Fruit fly (Drosophila melanogaster) whole organism, embryonic: ENCODE measurements around the gene CG12990.
A peak's percentile ranks its signal among the peaks of the same experiment; 100 is the strongest.

Experiments used
- Asciz ChIP-seq: fragments of 200-800 bp; sonication (Bioruptor generic); optimal IDR thresholded peaks from 2 replicates; lab custom pipeline; 2017; ENCODE audit warnings: missing biosample characterization, mild to moderate bottlenecking, missing genetic modification characterization, missing genetic modification reagents
- Bdp1 ChIP-seq: fragments of 200-800 bp; sonication (Bioruptor generic); optimal IDR thresholded peaks from 3 replicates; lab custom pipeline; 2016; ENCODE audit warnings: missing biosample characterization, missing genetic modification characterization
- Blimp-1 ChIP-seq: fragments of 200-800 bp; sonication (Bioruptor generic); optimal IDR thresholded peaks from 3 replicates; lab custom pipeline; 2018; ENCODE audit warnings: missing biosample characterization, missing genetic modification characterization, mild to moderate bottlenecking, moderate library complexity, missing genetic modification reagents
- CG10209 ChIP-seq: fragments of 200-800 bp; sonication (Bioruptor generic); optimal IDR thresholded peaks from 3 replicates; lab custom pipeline; 2017; ENCODE audit warnings: missing biosample characterization, mild to moderate bottlenecking, missing genetic modification characterization, missing genetic modification reagents
- CG10366 ChIP-seq: fragments of 200-800 bp; sonication (Bioruptor generic); IDR thresholded peaks from 2 replicates; pipeline ENCODE4 v1.3.6; 2022; ENCODE audit warnings: missing biosample characterization, missing genetic modification characterization
- CG10979 ChIP-seq: fragments of 200-800 bp; sonication (Bioruptor generic); optimal IDR thresholded peaks from 2 replicates; lab custom pipeline; 2018; ENCODE audit warnings: missing biosample characterization, mild to moderate bottlenecking, missing genetic modification characterization, moderate library complexity
- CG11456 ChIP-seq: fragments of 200-800 bp; sonication (Bioruptor generic); IDR thresholded peaks from 3 replicates; pipeline ENCODE4 v1.3.6; 2022; ENCODE audit warnings: missing biosample characterization, missing genetic modification characterization
- CG11504 ChIP-seq: fragments of 200-800 bp; sonication (Bioruptor generic); optimal IDR thresholded peaks from 3 replicates; lab custom pipeline; 2019; ENCODE audit warnings: missing biosample characterization, mild to moderate bottlenecking, missing genetic modification characterization, moderate library complexity
- CG15514 ChIP-seq: fragments of 200-800 bp; sonication (Bioruptor generic); optimal IDR thresholded peaks from 3 replicates; lab custom pipeline; 2017; ENCODE audit warnings: missing biosample characterization, missing genetic modification characterization, mild to moderate bottlenecking, moderate library complexity, missing genetic modification reagents
- CG17361 ChIP-seq: fragments of 200-800 bp; sonication (Bioruptor generic); IDR thresholded peaks from 3 replicates; pipeline ENCODE4 v1.3.6; 2022; ENCODE audit warnings: missing biosample characterization, missing genetic modification characterization
- CG18262 ChIP-seq: fragments of 200-800 bp; optimal IDR thresholded peaks from 3 replicates; lab custom pipeline; 2019; ENCODE audit warnings: missing biosample characterization, mild to moderate bottlenecking, missing genetic modification characterization, moderate library complexity
- CG2678 ChIP-seq: fragments of 200-800 bp; sonication (Bioruptor generic); optimal IDR thresholded peaks from 3 replicates; lab custom pipeline; 2019; ENCODE audit warnings: missing biosample characterization, mild to moderate bottlenecking, missing genetic modification characterization, moderate library complexity
- CG31224 ChIP-seq: fragments of 200-800 bp; sonication (Bioruptor generic); IDR thresholded peaks from 2 replicates; pipeline ENCODE4 v1.3.6; 2022; ENCODE audit warnings: missing biosample characterization, missing genetic modification characterization
- CG4360 ChIP-seq: fragments of 200-800 bp; sonication (Bioruptor generic); IDR thresholded peaks from 2 replicates; pipeline ENCODE4 v1.3.6; 2022; ENCODE audit warnings: missing biosample characterization, missing genetic modification characterization
- CG5245 ChIP-seq: fragments of 200-800 bp; sonication (Bioruptor generic); optimal IDR thresholded peaks from 3 replicates; lab custom pipeline; 2016; ENCODE audit warnings: missing biosample characterization, missing genetic modification characterization
- CG9876 ChIP-seq: fragments of 200-800 bp; sonication (Bioruptor generic); optimal IDR thresholded peaks from 2 replicates; lab custom pipeline; 2016; ENCODE audit warnings: missing biosample characterization, missing genetic modification characterization
- CTCF ChIP-seq: fragments of 200-800 bp; sonication (Bioruptor generic); optimal IDR thresholded peaks from 2 replicates; lab custom pipeline; 2017; ENCODE audit warnings: missing biosample characterization, mild to moderate bottlenecking, missing genetic modification characterization, moderate library complexity
- D19A ChIP-seq: fragments of 200-800 bp; optimal IDR thresholded peaks from 3 replicates; lab custom pipeline; 2019; ENCODE audit warnings: missing biosample characterization, mild to moderate bottlenecking, missing genetic modification characterization, moderate library complexity
- Fer3 ChIP-seq: fragments of 200-800 bp; sonication (Bioruptor generic); optimal IDR thresholded peaks from 2 replicates; lab custom pipeline; 2018; ENCODE audit warnings: missing biosample characterization, mild to moderate bottlenecking, missing genetic modification characterization, moderate library complexity
- GATAe ChIP-seq: fragments of 200-800 bp; sonication (Bioruptor generic); conservative IDR thresholded peaks from 2 replicates; pipeline ENCODE4 v1.3.6; 2022; ENCODE audit warnings: missing biosample characterization, missing genetic modification characterization
- Jarid2 ChIP-seq: fragments of 200-800 bp; sonication (Bioruptor generic); optimal IDR thresholded peaks from 3 replicates; lab custom pipeline; 2017; ENCODE audit warnings: mild to moderate bottlenecking, missing biosample characterization, missing genetic modification reagents, missing genetic modification characterization
- Med ChIP-seq: fragments of 200-800 bp; sonication (Bioruptor generic); peaks from one replicate; lab custom pipeline; 2016; ENCODE audit warnings: missing biosample characterization, missing genetic modification characterization, mild to moderate bottlenecking, inconsistent platforms, moderate library complexity
- Oaz ChIP-seq: fragments of 200-800 bp; sonication (Bioruptor generic); IDR thresholded peaks from 2 replicates; pipeline ENCODE4 v1.3.6; 2022; ENCODE audit warnings: missing biosample characterization, missing genetic modification characterization
- Opbp ChIP-seq: fragments of 200-800 bp; sonication (Bioruptor generic); IDR thresholded peaks from 3 replicates; pipeline ENCODE4 v1.3.6; 2022; ENCODE audit warnings: missing biosample characterization, missing genetic modification characterization; ENCODE audit not compliant: partially characterized antibody
- Usf ChIP-seq: fragments of 200-800 bp; sonication (Bioruptor generic); optimal IDR thresholded peaks from 2 replicates; lab custom pipeline; 2017; ENCODE audit warnings: missing genotype, missing biosample characterization, missing genetic modification characterization
- br ChIP-seq: fragments of >200 bp; optimal IDR thresholded peaks from 2 replicates; lab custom pipeline; 2017
- bsh ChIP-seq, 2 experiments: fragments of 200-800 bp; sonication (Bioruptor generic); optimal IDR thresholded peaks; 2 replicates each; lab custom pipeline; 2017 to 2018; ENCODE audit warnings: mild to moderate bottlenecking in 2 of 2, missing biosample characterization in 2 of 2, missing genetic modification characterization in 2 of 2, moderate library complexity in 1 of 2
- btn ChIP-seq: fragments of 200-800 bp; sonication (Bioruptor generic); optimal IDR thresholded peaks from 2 replicates; lab custom pipeline; 2016; ENCODE audit warnings: missing biosample characterization, missing genetic modification characterization
- croc ChIP-seq: fragments of 200-800 bp; sonication (Bioruptor generic); conservative IDR thresholded peaks from 3 replicates; pipeline ENCODE4 v1.3.6; 2022; ENCODE audit warnings: missing biosample characterization, missing genetic modification characterization
- exex ChIP-seq: fragments of 200-800 bp; sonication (Bioruptor generic); optimal IDR thresholded peaks from 4 replicates; lab custom pipeline; 2018; ENCODE audit warnings: missing biosample characterization, mild to moderate bottlenecking, missing genetic modification characterization, moderate library complexity
- gem ChIP-seq: fragments of 200-800 bp; sonication (Bioruptor generic); optimal IDR thresholded peaks from 2 replicates; lab custom pipeline; 2019; ENCODE audit warnings: missing biosample characterization, mild to moderate bottlenecking, missing genetic modification characterization, moderate library complexity
- lov ChIP-seq, 2 experiments: fragments of 200-800 bp in 1 of 2; fragments of >200 bp in 1 of 2; sonication (Bioruptor generic) in 1 of 2; IDR thresholded peaks in 1 of 2; optimal IDR thresholded peaks in 1 of 2; 2 replicates in 1 of 2; 3 replicates in 1 of 2; pipeline versions ENCODE4 v1.3.6 to Lab custom; 2017 to 2022; ENCODE audit warnings: missing biosample characterization in 1 of 2, missing genetic modification characterization in 1 of 2
- pho ChIP-seq: fragments of 200-800 bp; sonication (Bioruptor generic); optimal IDR thresholded peaks from 2 replicates; lab custom pipeline; 2016; ENCODE audit warnings: missing biosample characterization, missing genetic modification characterization
- phol ChIP-seq: fragments of 200-800 bp; sonication (Bioruptor generic); optimal IDR thresholded peaks from 3 replicates; lab custom pipeline; 2018; ENCODE audit warnings: missing biosample characterization, mild to moderate bottlenecking, missing genetic modification characterization, moderate library complexity
- sens ChIP-seq: fragments of 200-800 bp; sonication (Bioruptor generic); peaks from one replicate; lab custom pipeline; 2016; ENCODE audit warnings: missing biosample characterization, missing genetic modification characterization

CG12990 gene

DNA sequence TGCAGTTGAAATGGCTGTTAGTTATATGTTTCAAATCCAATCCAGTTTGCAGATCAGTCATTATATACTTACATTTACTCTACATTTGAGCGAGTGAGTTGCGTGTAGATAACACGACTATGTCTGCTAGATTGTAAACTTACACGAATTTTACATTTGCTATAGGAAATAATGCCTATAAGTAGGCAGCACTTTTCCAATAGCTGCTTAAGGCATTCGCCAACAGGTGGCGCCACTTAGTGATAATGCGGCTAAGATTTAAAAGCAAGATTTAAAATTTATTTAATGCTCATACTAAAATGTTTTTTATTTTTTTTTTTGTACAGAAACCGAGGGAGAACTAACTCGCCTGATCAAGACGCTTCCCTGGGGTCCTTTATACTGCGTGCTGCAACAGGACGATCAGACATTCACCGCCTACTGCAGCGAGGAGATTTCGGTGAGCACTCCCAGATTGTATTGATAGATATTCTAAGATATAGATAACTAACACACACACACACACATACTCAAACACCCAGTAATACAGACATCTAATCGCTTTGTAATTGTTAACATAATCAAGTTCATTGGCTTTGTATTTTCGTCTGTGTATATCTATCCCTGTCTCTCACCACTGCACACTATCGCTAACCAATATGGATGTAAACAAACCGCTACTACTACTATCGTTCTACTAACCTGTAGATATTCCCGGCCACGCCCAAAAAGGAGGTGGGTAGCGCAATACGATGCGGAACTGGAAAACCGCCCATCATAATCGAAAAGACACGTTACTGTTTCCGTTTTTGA lies 48.8 kb upstream of the CG12990 start (continued):
- peak; percentile 47; the same call in 2 of the 3 replicates for TF ChIP-seq Opbp (GFP tag; lab: Robert Waterston, UW)
- no peak for TF ChIP-seq br
- no peak for TF ChIP-seq Asciz (GFP tag; lab: Kevin White, UChicago)
- no peak for TF ChIP-seq CG10366 (GFP tag; lab: Robert Waterston, UW)
- TF ChIP-seq Fer3 (tag; lab: Kevin White, UChicago) = no peak
- TF ChIP-seq Oaz = no peak
- TF ChIP-seq CG10209 = no peak
- TF ChIP-seq GATAe (GFP tag; lab: Robert Waterston, UW) = peak; percentile 50; the same call in 1 of the 2 replicates
- TF ChIP-seq CG11456 (GFP tag; lab: Robert Waterston, UW) = no peak; the same call in 2 of the 3 replicates
- TF ChIP-seq Jarid2 (GFP tag; lab: Kevin White, UChicago) = no peak
- no peak for TF ChIP-seq croc (GFP tag; lab: Robert Waterston, UW)
- TF ChIP-seq exex (tag; lab: Kevin White, UChicago) = peak; percentile 88
- peak; percentile 25 for TF ChIP-seq CG15514 (GFP tag; lab: Kevin White, UChicago)

- TF ChIP-seq lov (optimal IDR thresholded peaks at IDR 0.05; lab: Kevin White, UChicago) (no peak), lov (GFP tag; IDR thresholded peaks at IDR 0.05; lab: Robert Waterston, UW) (0 out of 3 replicates have a peak, but pooled peaks have one; percentile 5), Blimp-1 (GFP tag; lab: Kevin White, UChicago) (peak; percentile 9), CG31224 (GFP tag; lab: Robert Waterston, UW) (no peak), bsh (GFP tag; optimal IDR thresholded peaks at IDR 0.05; lab: Kevin White, UChicago) (peak in 1 of 2 experiments; percentile 24), gem (peak; percentile 22), CG5245 (GFP tag; lab: Kevin White, UChicago) (no peak), CG9876 (no peak), Med (peak; percentile 64), Bdp1 (GFP tag; lab: Kevin White, UChicago) (no peak), CG4360 (GFP tag; lab: Robert Waterston, UW) (peak; percentile 65), Usf (GFP tag; lab: Kevin White, UChicago) (no peak), D19A (tag; lab: Kevin White, UChicago) (peak; percentile 2), CG17361 (0 out of 3 replicates have a peak, but pooled peaks have one; percentile 25), CTCF (GFP tag; lab: Kevin White, UChicago) (peak; percentile 51), CG10979 (tag; lab: Kevin White, UChicago) (peak; percentile 22), phol (tag; lab: Kevin White, UChicago) (peak; percentile 1), sens (GFP tag; lab: Kevin White, UChicago) (peak; percentile 52), btn (GFP tag; lab: Kevin White, UChicago) (no peak), CG2678 (peak; percentile 7), CG11504 (tag; lab: Kevin White, UChicago) (peak; percentile 7), pho (GFP tag; lab: Kevin White, UChicago) (no peak), CG18262 (tag; lab: Kevin White, UChicago) (peak; percentile 27)
Measured at dm6 chrX:17718927-17719691, 47.4 kb upstream of the CG12990 start.
